Worm (Caenorhabditis elegans) whole organism, dauer: ENCODE measurements around the gene Y76B12C.4.

Experiments
- unc-62 ChIP-seq: sonication (generic microtip); optimal IDR thresholded peaks from 2 replicates; lab custom pipeline; 2017; ENCODE audit warnings: missing biosample characterization, missing genetic modification reagents, missing genetic modification characterization

Y76B12C.4 gene

DNA sequence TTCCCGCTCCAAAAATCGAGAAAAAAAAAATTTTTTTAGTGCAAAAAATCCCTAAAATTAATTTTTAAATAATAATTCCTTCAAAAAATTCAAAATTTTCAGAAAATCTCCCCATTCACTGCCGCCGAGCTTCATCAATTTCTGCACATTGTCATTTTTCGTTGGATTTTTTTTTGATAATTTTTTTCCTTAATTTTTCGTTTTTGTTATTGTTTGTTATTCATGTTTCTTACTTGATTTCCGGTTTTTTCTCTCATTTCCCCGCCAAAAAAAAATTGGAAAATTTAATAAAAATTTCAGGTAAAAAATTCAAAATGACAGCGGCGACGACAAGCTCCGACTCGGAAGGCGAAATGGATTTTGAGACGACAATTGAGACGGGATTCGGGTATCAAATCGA, 15.8 kb downstream of the Y76B12C.4 start, which contains the start of gene F52C12.6:
Gene F52C12.6 (plus strand): TSS at position 301 of the 400 bp plus-strand sequence.
- TF ChIP-seq unc-62 (GFP tag; lab: Kevin White, UChicago): no peak

DNA sequence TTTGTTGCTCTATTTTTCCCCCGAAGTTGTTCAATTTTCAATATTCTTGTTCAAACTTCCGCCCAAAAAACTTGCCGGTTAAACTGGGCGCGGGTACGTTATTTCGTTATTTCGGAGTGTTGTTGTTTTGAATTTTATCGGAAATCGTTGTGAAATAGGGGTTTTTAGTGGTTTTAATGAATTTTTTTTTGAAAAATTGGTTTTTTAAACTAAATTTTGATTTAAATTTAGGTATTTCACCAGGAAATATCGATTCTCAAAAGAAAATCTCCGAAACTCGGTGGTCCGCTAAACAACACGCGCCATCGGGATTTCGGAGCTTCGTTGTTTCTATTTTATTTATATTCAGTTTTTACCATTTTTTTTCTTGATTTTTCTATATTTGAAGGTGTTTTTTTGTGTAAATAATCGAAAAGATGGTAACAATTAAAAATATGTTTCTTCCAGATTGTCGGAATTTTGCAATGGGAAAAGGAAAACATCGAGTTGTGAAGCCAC, 19.0 kb downstream of the Y76B12C.4 start, which contains the start of gene F52C12.2:
Gene F52C12.2 (plus strand): TSS at position 448 of the 498 bp plus-strand sequence.
- no peak for TF ChIP-seq unc-62 (GFP tag; lab: Kevin White, UChicago)

DNA sequence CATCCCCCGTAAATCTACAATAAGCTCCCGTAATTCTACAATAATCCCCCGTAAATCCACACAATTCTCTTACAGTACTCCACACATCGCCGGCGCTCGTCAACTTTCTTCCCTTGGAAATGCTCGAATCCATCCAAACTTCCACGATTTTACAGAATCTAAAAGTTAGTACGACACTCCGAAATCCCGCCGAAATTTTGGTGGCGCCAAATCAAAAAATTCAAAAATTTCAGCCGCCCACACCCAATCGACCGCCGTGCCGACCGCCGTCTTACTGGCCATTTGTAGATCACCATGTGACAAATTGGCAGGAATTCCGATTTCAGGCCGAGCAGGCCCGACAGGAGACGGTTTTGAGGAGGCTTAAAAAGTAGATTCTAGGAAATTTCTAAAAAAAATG, 19.9 kb downstream of the Y76B12C.4 start:
- no peak for TF ChIP-seq unc-62 (GFP tag; lab: Kevin White, UChicago)

DNA sequence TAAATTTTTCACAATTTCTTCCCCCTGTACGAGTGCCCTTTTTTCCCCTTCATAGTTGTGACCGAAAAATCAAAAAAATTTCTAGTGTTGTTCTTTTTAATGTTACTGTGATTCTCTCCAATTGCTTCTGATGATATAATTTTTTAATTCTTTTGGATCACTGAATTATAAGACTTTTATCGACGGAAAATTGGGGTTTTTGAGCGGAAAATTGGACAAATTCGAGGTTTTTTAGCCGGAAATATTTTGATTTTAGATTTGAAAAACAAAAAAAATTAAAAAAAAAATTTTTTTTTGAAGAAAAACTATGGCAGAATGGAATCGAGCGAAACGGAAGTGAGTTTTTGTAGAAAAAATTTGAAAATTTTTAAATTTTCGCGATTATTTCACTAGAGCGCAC, 24.3 kb downstream of the Y76B12C.4 start, which contains the start of gene tsen-54:
Gene tsen-54 (plus strand): TSS at position 301 of the 400 bp plus-strand sequence.
- TF ChIP-seq unc-62 (GFP tag; lab: Kevin White, UChicago): no peak

DNA sequence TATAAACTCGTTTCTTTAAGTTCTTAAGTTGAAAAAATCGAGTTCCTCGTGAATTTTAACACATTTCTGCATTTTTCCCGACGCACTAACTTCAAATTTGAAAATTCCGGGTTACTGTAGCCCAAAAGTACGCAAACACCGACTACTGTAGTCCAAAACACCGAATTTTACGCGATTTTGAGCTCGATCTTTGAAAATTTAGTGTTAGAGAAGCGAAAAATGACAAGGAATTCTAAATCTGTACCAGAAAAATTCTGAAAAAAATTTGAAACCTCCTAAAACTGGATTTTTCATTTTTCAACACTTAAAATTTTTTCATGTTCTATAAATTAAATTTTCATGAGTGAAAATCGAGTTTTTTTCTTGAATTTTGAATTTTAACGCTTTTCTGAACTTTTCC, 27.0 kb downstream of the Y76B12C.4 start:
- no peak for TF ChIP-seq unc-62 (GFP tag; lab: Kevin White, UChicago)

DNA sequence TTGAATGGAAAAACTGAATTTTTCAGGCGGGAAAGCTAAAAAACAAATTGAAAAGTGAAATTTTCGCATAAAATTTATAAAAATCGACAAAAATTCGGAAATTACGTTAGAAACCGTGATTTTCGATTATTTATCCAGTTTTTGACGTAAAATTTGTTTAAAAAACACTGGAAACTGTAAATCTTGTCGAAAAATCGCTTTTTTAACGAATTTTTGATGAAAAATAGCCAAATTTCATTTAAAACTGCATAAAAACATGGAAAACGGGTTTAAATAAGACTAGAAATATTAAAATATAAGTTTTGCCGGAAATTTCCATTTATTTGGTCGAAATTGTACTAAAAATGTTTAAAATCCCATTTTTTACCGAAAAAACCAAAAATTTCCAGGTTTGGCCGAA, 48.0 kb downstream of the Y76B12C.4 start:
- no peak for TF ChIP-seq unc-62 (GFP tag; lab: Kevin White, UChicago)

DNA sequence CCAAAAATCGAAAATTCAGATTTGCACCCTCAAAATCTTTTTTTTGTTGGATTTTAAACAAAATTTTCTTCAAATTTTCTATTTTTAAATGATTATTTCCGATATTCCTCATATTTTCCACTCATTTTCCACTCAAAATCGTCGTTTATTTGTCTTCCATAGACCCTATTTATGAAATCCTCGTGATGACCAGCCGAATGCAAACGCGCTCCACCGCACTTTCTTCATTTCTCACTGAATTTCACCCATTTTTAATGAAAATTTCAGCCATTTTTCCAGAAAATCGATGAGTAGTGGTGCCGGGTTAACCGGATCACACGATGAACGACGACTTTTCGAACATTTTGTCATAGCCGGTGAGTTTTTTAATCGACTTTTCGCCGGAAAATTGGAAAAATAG, 48.4 kb downstream of the Y76B12C.4 start, which contains the start of gene denn-4:
Gene denn-4 (plus strand): TSS at position 280 of the 400 bp plus-strand sequence.
- TF ChIP-seq unc-62 (GFP tag; lab: Kevin White, UChicago): no peak
